Fruit fly (Drosophila melanogaster): ENCODE results near the gene Hexim.

Hexim gene

dm6 chr3R:14706354-14706753 lies 47.1 kb downstream of the Hexim start:
- no peak for TF ChIP-seq CG17801 (GFP tag; optimal IDR thresholded peaks at IDR 0.05; ENCODE audit: partially characterized antibody)

dm6 chr3R:14706860-14707259 lies 47.6 kb downstream of the Hexim start:
- peak; percentile 6 for TF ChIP-seq CG17801 (GFP tag; optimal IDR thresholded peaks at IDR 0.05; ENCODE audit: partially characterized antibody)

- TF ChIP-seq CG17801 (GFP tag; optimal IDR thresholded peaks at IDR 0.05; ENCODE audit: partially characterized antibody), result no peak
These were observed 48.7 kb downstream of the Hexim start for dm6 chr3R:14707703-14708643.

- no peak for TF ChIP-seq CG17801 (GFP tag; optimal IDR thresholded peaks at IDR 0.05; ENCODE audit: partially characterized antibody)
These were observed 49.7 kb downstream of the Hexim start for dm6 chr3R:14708948-14709385.

dm6 chr3R:14709480-14709984 lies 50.3 kb downstream of the Hexim start:
- no peak for TF ChIP-seq CG17801 (GFP tag; optimal IDR thresholded peaks at IDR 0.05; ENCODE audit: partially characterized antibody)

- TF ChIP-seq CG17801 (GFP tag; optimal IDR thresholded peaks at IDR 0.05; ENCODE audit: partially characterized antibody), result no peak
These were observed 51.4 kb downstream of the Hexim start for dm6 chr3R:14710673-14711072.

Measured in ovary, adult (tissue).